Fruit fly (Drosophila melanogaster) S2 (cell line): ENCODE measurements around the gene ZAP3.

Experiments
- CG8478 ChIP-seq: fragments of >200 bp; optimal IDR thresholded peaks from 2 replicates; lab custom pipeline; 2018
- CTCF ChIP-seq, 2 experiments: fragments of >200 bp; optimal IDR thresholded peaks; 2 replicates each; lab custom pipeline; 2018

DNA sequence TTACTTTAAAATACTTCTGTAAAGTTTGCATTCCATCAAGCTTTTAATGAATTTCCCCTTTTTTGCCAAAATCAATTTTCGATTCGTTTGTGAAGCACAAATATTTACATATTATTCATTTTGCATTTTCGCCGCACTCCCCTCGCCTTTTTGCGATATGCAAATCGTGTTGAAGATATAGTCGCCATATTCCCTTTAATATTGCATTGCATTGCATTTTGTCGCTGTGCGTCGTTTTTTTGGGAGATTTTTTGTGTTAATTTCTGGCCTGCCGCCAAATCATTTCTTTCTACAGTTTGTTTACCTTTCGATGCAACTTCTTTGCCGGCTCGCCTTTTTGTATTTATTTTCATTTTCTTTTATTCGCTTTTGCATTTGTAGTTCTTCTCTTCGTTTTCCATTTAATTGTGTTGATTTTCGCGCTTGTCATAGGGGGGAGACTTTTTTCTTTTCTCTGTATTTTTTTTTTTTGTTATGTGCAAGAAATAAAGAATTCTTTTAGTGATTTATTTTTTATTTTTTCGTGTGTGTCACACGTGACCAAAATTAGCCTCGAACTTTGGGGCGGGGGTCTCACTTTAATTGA is 24.4 kb upstream of the ZAP3 start:
- TF ChIP-seq CTCF (optimal IDR thresholded peaks at IDR 0.05; lab: Kevin White, UChicago) (no peak), CG8478 (no peak)
